Fruit fly (Drosophila melanogaster) whole organism: ENCODE data around the gene Sld5.

ENCODE experiments used
- CG8478 ChIP-seq: fragments of >200 bp; optimal IDR thresholded peaks from 2 replicates; lab custom pipeline; 2018; ENCODE audit warnings: inconsistent platforms
- pan ChIP-seq: fragments of >200 bp; optimal IDR thresholded peaks from 2 replicates; lab custom pipeline; 2017

dm6 chr3R:26008892-26009539 lies 47.3 kb downstream of the Sld5 start:
- TF ChIP-seq CG8478 (lab: Kevin White, UChicago) (no peak), pan (lab: Kevin White, UChicago) (no peak)
